Fruit fly (Drosophila melanogaster) whole organism, embryonic: ENCODE data around the gene CG31459.
A peak's percentile ranks its signal among the peaks of the same experiment; 100 is the strongest.

ENCODE experiments used
- Abd-B ChIP-seq: fragments of 200-800 bp; sonication (Bioruptor generic); optimal IDR thresholded peaks from 2 replicates; lab custom pipeline; 2018; ENCODE audit warnings: missing biosample characterization, mild to moderate bottlenecking, missing genetic modification characterization, moderate library complexity
- Atf6 ChIP-seq: fragments of 200-800 bp; sonication (Bioruptor generic); IDR thresholded peaks from 2 replicates; pipeline ENCODE4 v1.3.6; 2022; ENCODE audit warnings: missing biosample characterization, missing genetic modification characterization
- Bteb2 ChIP-seq: fragments of 200-800 bp; sonication (Bioruptor generic); optimal IDR thresholded peaks from 2 replicates; lab custom pipeline; 2016; ENCODE audit warnings: missing biosample characterization, missing genetic modification characterization
- CG11398 ChIP-seq: fragments of 200-800 bp; sonication (Bioruptor generic); optimal IDR thresholded peaks from 2 replicates; lab custom pipeline; 2016; ENCODE audit warnings: missing biosample characterization, missing genetic modification characterization
- CG12155 ChIP-seq: fragments of 200-800 bp; sonication (Bioruptor generic); optimal IDR thresholded peaks from 3 replicates; lab custom pipeline; 2016; ENCODE audit warnings: missing biosample characterization, missing genetic modification characterization
- CG12236 ChIP-seq: fragments of 200-800 bp; sonication (Bioruptor generic); optimal IDR thresholded peaks from 2 replicates; lab custom pipeline; 2016; ENCODE audit warnings: missing biosample characterization, missing genetic modification characterization
- CG14860 ChIP-seq: fragments of 200-800 bp; sonication (Bioruptor generic); IDR thresholded peaks from 3 replicates; pipeline ENCODE4 v1.3.6; 2022; ENCODE audit warnings: missing biosample characterization, missing genetic modification characterization; ENCODE audit not compliant: partially characterized antibody
- CG17385 ChIP-seq: fragments of 200-800 bp; sonication (Bioruptor generic); optimal IDR thresholded peaks from 3 replicates; lab custom pipeline; 2018; ENCODE audit warnings: missing biosample characterization, mild to moderate bottlenecking, missing genetic modification characterization
- CG2120 ChIP-seq: fragments of 200-800 bp; sonication (Bioruptor generic); optimal IDR thresholded peaks from 3 replicates; lab custom pipeline; 2016; ENCODE audit warnings: missing biosample characterization, missing genetic modification characterization
- CG2678 ChIP-seq: fragments of 200-800 bp; sonication (Bioruptor generic); optimal IDR thresholded peaks from 3 replicates; lab custom pipeline; 2019; ENCODE audit warnings: missing biosample characterization, mild to moderate bottlenecking, missing genetic modification characterization, moderate library complexity
- CG31224 ChIP-seq: fragments of 200-800 bp; sonication (Bioruptor generic); IDR thresholded peaks from 2 replicates; pipeline ENCODE4 v1.3.6; 2022; ENCODE audit warnings: missing biosample characterization, missing genetic modification characterization
- CG34224 ChIP-seq: fragments of 200-800 bp; sonication (Bioruptor generic); IDR thresholded peaks from 3 replicates; pipeline ENCODE4 v1.3.6; 2022; ENCODE audit warnings: missing biosample characterization, missing genetic modification characterization; ENCODE audit not compliant: partially characterized antibody
- CG3847 ChIP-seq: fragments of 200-800 bp; sonication (Bioruptor generic); IDR thresholded peaks from 2 replicates; pipeline ENCODE4 v1.3.6; 2022; ENCODE audit warnings: missing biosample characterization, missing genetic modification characterization
- CG8359 ChIP-seq: fragments of 200-800 bp; sonication (Bioruptor generic); optimal IDR thresholded peaks from 2 replicates; lab custom pipeline; 2017; ENCODE audit warnings: missing biosample characterization, mild to moderate bottlenecking, missing genetic modification characterization, borderline replicate concordance
- CG8924 ChIP-seq: fragments of 200-800 bp; optimal IDR thresholded peaks from 3 replicates; lab custom pipeline; 2019; ENCODE audit warnings: missing biosample characterization, mild to moderate bottlenecking, missing genetic modification characterization, moderate library complexity
- Dll ChIP-seq: fragments of 200-800 bp; sonication (Bioruptor generic); IDR thresholded peaks from 4 replicates; pipeline ENCODE4 v1.3.6; 2022; ENCODE audit warnings: missing biosample characterization, missing genetic modification characterization; ENCODE audit not compliant: partially characterized antibody
- Gug ChIP-seq: fragments of 200-800 bp; sonication (Bioruptor generic); IDR thresholded peaks from 4 replicates; pipeline ENCODE4 v1.3.6; 2022; ENCODE audit warnings: missing biosample characterization, missing genetic modification characterization
- HLH4C ChIP-seq: fragments of 200-800 bp; sonication (Bioruptor generic); IDR thresholded peaks from 3 replicates; pipeline ENCODE4 v1.3.6; 2022; ENCODE audit warnings: missing biosample characterization, missing genetic modification characterization; ENCODE audit not compliant: partially characterized antibody
- Hmr ChIP-seq: fragments of 200-800 bp; sonication (Bioruptor generic); optimal IDR thresholded peaks from 3 replicates; lab custom pipeline; 2017; ENCODE audit warnings: mild to moderate bottlenecking, missing biosample characterization, missing genetic modification reagents, missing genetic modification characterization
- Med ChIP-seq: fragments of 200-800 bp; sonication (Bioruptor generic); peaks from one replicate; lab custom pipeline; 2016; ENCODE audit warnings: missing biosample characterization, missing genetic modification characterization, mild to moderate bottlenecking, inconsistent platforms, moderate library complexity
- Mrtf ChIP-seq: fragments of 200-800 bp; sonication (Bioruptor generic); IDR thresholded peaks from 3 replicates; pipeline ENCODE4 v1.3.6; 2022; ENCODE audit warnings: missing biosample characterization, missing genetic modification characterization
- NC2α ChIP-seq: fragments of 200-800 bp; sonication (Bioruptor generic); optimal IDR thresholded peaks from 2 replicates; lab custom pipeline; 2016; ENCODE audit warnings: missing biosample characterization, missing genetic modification characterization
- Opbp ChIP-seq: fragments of 200-800 bp; sonication (Bioruptor generic); IDR thresholded peaks from 3 replicates; pipeline ENCODE4 v1.3.6; 2022; ENCODE audit warnings: missing biosample characterization, missing genetic modification characterization; ENCODE audit not compliant: partially characterized antibody
- Ravus ChIP-seq: fragments of 200-800 bp; sonication (Bioruptor generic); IDR thresholded peaks from 2 replicates; pipeline ENCODE4 v1.3.6; 2022; ENCODE audit warnings: missing biosample characterization, missing genetic modification characterization
- Rx ChIP-seq: fragments of 200-800 bp; sonication (Bioruptor generic); IDR thresholded peaks from 2 replicates; pipeline ENCODE4 v1.3.6; 2022; ENCODE audit warnings: missing biosample characterization, missing genetic modification characterization
- Scr ChIP-seq: fragments of 200-800 bp; sonication (Bioruptor generic); IDR thresholded peaks from 2 replicates; pipeline ENCODE4 v1.3.6; 2022; ENCODE audit warnings: missing biosample characterization, missing genetic modification characterization; ENCODE audit not compliant: partially characterized antibody
- Six4 ChIP-seq: fragments of 200-800 bp; sonication (Bioruptor generic); optimal IDR thresholded peaks from 2 replicates; lab custom pipeline; 2016; ENCODE audit warnings: missing biosample characterization, missing genetic modification characterization
- Trl ChIP-seq, 3 experiments: fragments of >200 bp in 2 of 3; fragments of 200-800 bp in 1 of 3; sonication (Bioruptor generic) in 1 of 3; optimal IDR thresholded peaks; 2 replicates in 1 of 3; 3 replicates in 2 of 3; lab custom pipeline; 2016 to 2017; ENCODE audit warnings: missing biosample characterization in 1 of 3, missing genetic modification characterization in 1 of 3
- ac ChIP-seq: fragments of 200-800 bp; sonication (Bioruptor generic); optimal IDR thresholded peaks from 3 replicates; lab custom pipeline; 2017; ENCODE audit warnings: missing biosample characterization, mild to moderate bottlenecking, missing genetic modification characterization
- aop ChIP-seq: fragments of 200-800 bp; sonication (Bioruptor generic); IDR thresholded peaks from 2 replicates; pipeline ENCODE4 v1.3.6; 2022; ENCODE audit warnings: missing biosample characterization, missing genetic modification characterization
- ato ChIP-seq: fragments of 200-800 bp; sonication (Bioruptor generic); IDR thresholded peaks from 2 replicates; pipeline ENCODE4 v1.3.6; 2022; ENCODE audit warnings: missing biosample characterization, missing genetic modification characterization; ENCODE audit not compliant: partially characterized antibody
- cad ChIP-seq: fragments of >200 bp; optimal IDR thresholded peaks from 2 replicates; lab custom pipeline; 2017; ENCODE audit warnings: missing biosample characterization, missing genetic modification characterization
- corto ChIP-seq: fragments of 200-800 bp; sonication (Bioruptor generic); optimal IDR thresholded peaks from 2 replicates; lab custom pipeline; 2016; ENCODE audit warnings: missing biosample characterization, mild to moderate bottlenecking, missing genetic modification characterization, moderate library complexity
- dysf ChIP-seq: fragments of 200-800 bp; sonication (Bioruptor generic); IDR thresholded peaks from 3 replicates; pipeline ENCODE4 v1.3.6; 2022; ENCODE audit warnings: missing biosample characterization, missing genetic modification characterization
- ems ChIP-seq: fragments of 200-800 bp; sonication (Bioruptor generic); optimal IDR thresholded peaks from 3 replicates; lab custom pipeline; 2016; ENCODE audit warnings: missing biosample characterization, missing genetic modification characterization
- insv ChIP-seq, 2 experiments: fragments of 200-800 bp; sonication (Bioruptor generic); optimal IDR thresholded peaks; 3 replicates each; lab custom pipeline; 2016 to 2018; ENCODE audit warnings: missing biosample characterization in 2 of 2, missing genetic modification characterization in 2 of 2
- inv ChIP-seq: fragments of 200-800 bp; sonication (Bioruptor generic); IDR thresholded peaks from 2 replicates; pipeline ENCODE4 v1.3.6; 2022; ENCODE audit warnings: missing biosample characterization, missing genetic modification characterization; ENCODE audit not compliant: partially characterized antibody
- lab ChIP-seq: fragments of 200-800 bp; sonication (Bioruptor generic); optimal IDR thresholded peaks from 3 replicates; lab custom pipeline; 2017; ENCODE audit warnings: missing biosample characterization, missing genetic modification characterization, mild to moderate bottlenecking, moderate library complexity, missing genetic modification reagents
- mirr ChIP-seq: fragments of 200-800 bp; sonication (Bioruptor generic); optimal IDR thresholded peaks from 3 replicates; lab custom pipeline; 2018; ENCODE audit warnings: missing biosample characterization, mild to moderate bottlenecking, missing genetic modification characterization
- nau ChIP-seq: fragments of 200-800 bp; sonication (Bioruptor generic); optimal IDR thresholded peaks from 3 replicates; lab custom pipeline; 2017; ENCODE audit warnings: missing biosample characterization, mild to moderate bottlenecking, missing genetic modification characterization, missing genetic modification reagents
- nerfin-2 ChIP-seq: fragments of 200-800 bp; sonication (Bioruptor generic); IDR thresholded peaks from 2 replicates; pipeline ENCODE4 v1.3.6; 2022; ENCODE audit warnings: missing biosample characterization, missing genetic modification characterization; ENCODE audit not compliant: partially characterized antibody
- schlank ChIP-seq: fragments of 200-800 bp; sonication (Bioruptor generic); optimal IDR thresholded peaks from 2 replicates; lab custom pipeline; 2018; ENCODE audit warnings: missing biosample characterization, mild to moderate bottlenecking, missing genetic modification characterization
- scrt ChIP-seq: fragments of 200-800 bp; sonication (Bioruptor generic); optimal IDR thresholded peaks from 2 replicates; lab custom pipeline; 2018; ENCODE audit warnings: missing biosample characterization, mild to moderate bottlenecking, missing genetic modification characterization, moderate library complexity
- seq ChIP-seq: fragments of 200-800 bp; sonication (Bioruptor generic); IDR thresholded peaks from 2 replicates; pipeline ENCODE4 v1.3.6; 2022; ENCODE audit warnings: missing biosample characterization, missing genetic modification characterization
- sisA ChIP-seq: fragments of 200-800 bp; sonication (Bioruptor generic); IDR thresholded peaks from 2 replicates; pipeline ENCODE4 v1.3.6; 2022; ENCODE audit warnings: missing biosample characterization, missing genetic modification characterization
- sna ChIP-seq: fragments of 200-800 bp; sonication (Bioruptor generic); IDR thresholded peaks from 2 replicates; pipeline ENCODE4 v1.3.6; 2022; ENCODE audit warnings: missing biosample characterization, missing genetic modification characterization; ENCODE audit not compliant: partially characterized antibody
- sob ChIP-seq: fragments of 200-800 bp; sonication (Bioruptor generic); IDR thresholded peaks from 2 replicates; pipeline ENCODE4 v1.3.6; 2022; ENCODE audit warnings: missing biosample characterization, missing genetic modification characterization
- toy ChIP-seq: fragments of 200-800 bp; sonication (Bioruptor generic); IDR thresholded peaks from 2 replicates; pipeline ENCODE4 v1.3.6; 2022; ENCODE audit warnings: missing biosample characterization, missing genetic modification characterization
- zen2 ChIP-seq: fragments of 200-800 bp; sonication (Bioruptor generic); IDR thresholded peaks from 3 replicates; pipeline ENCODE4 v1.3.6; 2022; ENCODE audit warnings: missing biosample characterization, missing genetic modification characterization; ENCODE audit not compliant: partially characterized antibody
- zfh1 ChIP-seq: fragments of 200-800 bp; sonication (Bioruptor generic); IDR thresholded peaks from 3 replicates; pipeline ENCODE4 v1.3.6; 2022; ENCODE audit warnings: missing biosample characterization, missing genetic modification characterization

The CG31459 gene

dm6 chr3R:19802508-19802907 is 38.1 kb upstream of the CG31459 start (continued):
- TF ChIP-seq Scr (GFP tag; lab: Robert Waterston, UW) (peak; percentile 73), aop (GFP tag; lab: Robert Waterston, UW) (no peak), CG12155 (no peak), seq (GFP tag; lab: Robert Waterston, UW) (no peak), corto (no peak), nau (GFP tag; lab: Kevin White, UChicago) (no peak), lab (GFP tag; lab: Kevin White, UChicago) (no peak), Bteb2 (no peak), CG34224 (peak; percentile 73; the same call in 2 of the 3 replicates), dysf (no peak), ato (GFP tag; lab: Robert Waterston, UW) (peak; percentile 84), mirr (GFP tag; lab: Kevin White, UChicago) (no peak), CG11398 (GFP tag; lab: Kevin White, UChicago) (no peak), Med (GFP tag; lab: Kevin White, UChicago) (peak; percentile 79), Hmr (GFP tag; lab: Kevin White, UChicago) (no peak), CG14860 (GFP tag; lab: Robert Waterston, UW) (peak; percentile 71; the same call in 1 of the 3 replicates), cad (GFP tag; lab: Kevin White, UChicago) (no peak), ac (GFP tag; lab: Kevin White, UChicago) (no peak), CG8359 (GFP tag; lab: Kevin White, UChicago) (no peak), Atf6 (GFP tag; lab: Robert Waterston, UW) (no peak), ems (GFP tag; lab: Kevin White, UChicago) (no peak), Dll (GFP tag; lab: Robert Waterston, UW) (0 out of 4 replicates have a peak, but pooled peaks have one; percentile 32), zfh1 (GFP tag; lab: Robert Waterston, UW) (no peak), HLH4C (GFP tag; lab: Robert Waterston, UW) (peak; percentile 71), toy (GFP tag; lab: Robert Waterston, UW) (no peak), sisA (GFP tag; lab: Robert Waterston, UW) (no peak), insv (GFP tag; optimal IDR thresholded peaks at IDR 0.05; lab: Kevin White, UChicago) (no peak), sob (GFP tag; lab: Robert Waterston, UW) (no peak), Ravus (GFP tag; lab: Robert Waterston, UW) (no peak), CG31224 (GFP tag; lab: Robert Waterston, UW) (no peak), scrt (no peak), CG2120 (GFP tag; lab: Kevin White, UChicago) (no peak), sna (GFP tag; lab: Robert Waterston, UW) (peak; percentile 40; the same call in 1 of the 2 replicates), zen2 (GFP tag; lab: Robert Waterston, UW) (peak; percentile 76), NC2α (GFP tag; lab: Kevin White, UChicago) (no peak), Opbp (GFP tag; lab: Robert Waterston, UW) (peak; percentile 90), CG2678 (tag; lab: Kevin White, UChicago) (no peak), Trl (optimal IDR thresholded peaks at IDR 0.05; lab: Kevin White, UChicago) (peak; percentile 22 to 31), Trl (GFP tag; optimal IDR thresholded peaks at IDR 0.05; lab: Kevin White, UChicago) (no peak), inv (GFP tag; lab: Robert Waterston, UW) (peak; percentile 34; the same call in 1 of the 2 replicates), Mrtf (GFP tag; lab: Robert Waterston, UW) (no peak), CG12236 (GFP tag; lab: Kevin White, UChicago) (no peak), Rx (GFP tag; lab: Robert Waterston, UW) (no peak), nerfin-2 (GFP tag; lab: Robert Waterston, UW) (peak; percentile 83), Abd-B (GFP tag; lab: Kevin White, UChicago) (no peak), CG8924 (tag; lab: Kevin White, UChicago) (no peak), schlank (tag; lab: Kevin White, UChicago) (no peak), CG3847 (GFP tag; lab: Robert Waterston, UW) (no peak), Six4 (GFP tag; lab: Kevin White, UChicago) (no peak), CG17385 (GFP tag; lab: Kevin White, UChicago) (no peak), Gug (GFP tag; lab: Robert Waterston, UW) (no peak)
